Worm (Caenorhabditis elegans) whole organism, L3 larva: ENCODE measurements around the gene col-133.

Experiments
- R02D3.7 ChIP-seq: fragments of 150-350 bp; optimal IDR thresholded peaks from 2 replicates; lab custom pipeline; 2014; ENCODE audit warnings: missing biosample characterization, missing genetic modification characterization
- aly-2 ChIP-seq: fragments of 150-350 bp; optimal IDR thresholded peaks from 2 replicates; lab custom pipeline; 2014; ENCODE audit warnings: missing biosample characterization, missing genetic modification characterization
- ceh-16 ChIP-seq: sonication (generic microtip); optimal IDR thresholded peaks from 2 replicates; lab custom pipeline; 2017; ENCODE audit warnings: missing biosample characterization, missing genetic modification characterization
- ceh-28 ChIP-seq: fragments of 150-350 bp; optimal IDR thresholded peaks from 2 replicates; lab custom pipeline; 2014; ENCODE audit warnings: missing biosample characterization, missing genetic modification reagents, missing genetic modification characterization
- ceh-82 ChIP-seq: fragments of 150-350 bp; optimal IDR thresholded peaks from 2 replicates; lab custom pipeline; 2014; ENCODE audit warnings: missing biosample characterization, missing genetic modification characterization
- ceh-9 ChIP-seq: sonication (generic microtip); optimal IDR thresholded peaks from 2 replicates; lab custom pipeline; 2018; ENCODE audit warnings: missing biosample characterization, missing genetic modification characterization
- daf-12 ChIP-seq: fragments of 150-350 bp; optimal IDR thresholded peaks from 2 replicates; lab custom pipeline; 2014; ENCODE audit warnings: missing biosample characterization, missing genetic modification reagents, missing genetic modification characterization
- egl-27 ChIP-seq: sonication (generic microtip); optimal IDR thresholded peaks from 4 replicates; lab custom pipeline; 2017; ENCODE audit warnings: missing biosample characterization, missing genetic modification reagents, missing genetic modification characterization
- egl-5 ChIP-seq: fragments of 150-350 bp; optimal IDR thresholded peaks from 2 replicates; lab custom pipeline; 2017; ENCODE audit warnings: missing biosample characterization, missing genetic modification reagents, missing genetic modification characterization, inconsistent platforms
- elt-1 ChIP-seq: fragments of 150-350 bp; optimal IDR thresholded peaks from 2 replicates; lab custom pipeline; 2014; ENCODE audit warnings: missing biosample characterization, missing genetic modification characterization
- elt-2 ChIP-seq: sonication (generic microtip); optimal IDR thresholded peaks from 2 replicates; lab custom pipeline; 2016; ENCODE audit warnings: missing genetic modification reagents, mild to moderate bottlenecking, missing genetic modification characterization, missing compliant biosample characterization
- eor-1 ChIP-seq, 2 experiments: fragments of 150-350 bp; optimal IDR thresholded peaks; 2 replicates each; lab custom pipeline; 2014 to 2018; ENCODE audit warnings: missing biosample characterization in 2 of 2, missing genetic modification characterization in 2 of 2
- fkh-10 ChIP-seq: sonication (generic microtip); optimal IDR thresholded peaks from 2 replicates; lab custom pipeline; 2017; ENCODE audit warnings: missing biosample characterization, missing genetic modification reagents, missing genetic modification characterization
- fkh-2 ChIP-seq: fragments of 150-350 bp; optimal IDR thresholded peaks from 2 replicates; lab custom pipeline; 2014; ENCODE audit warnings: missing biosample characterization, missing genetic modification reagents, missing genetic modification characterization
- fos-1 ChIP-seq: fragments of 150-350 bp; optimal IDR thresholded peaks from 2 replicates; lab custom pipeline; 2014; ENCODE audit warnings: missing biosample characterization, missing genetic modification characterization
- jun-1 ChIP-seq: fragments of 150-350 bp; optimal IDR thresholded peaks from 2 replicates; lab custom pipeline; 2014; ENCODE audit warnings: missing biosample characterization, missing genetic modification reagents, missing genetic modification characterization
- lin-15B ChIP-seq: fragments of 150-350 bp; optimal IDR thresholded peaks from 2 replicates; lab custom pipeline; 2014; ENCODE audit warnings: missing biosample characterization, missing genetic modification characterization
- lin-39 ChIP-seq: fragments of 150-350 bp; optimal IDR thresholded peaks from 2 replicates; lab custom pipeline; 2018; ENCODE audit warnings: missing biosample characterization, missing genetic modification reagents, missing genetic modification characterization
- lsy-12 ChIP-seq: sonication (generic microtip); optimal IDR thresholded peaks from 2 replicates; lab custom pipeline; 2016; ENCODE audit warnings: mild to moderate bottlenecking, missing genetic modification characterization, missing compliant biosample characterization
- mml-1 ChIP-seq: fragments of 150-350 bp; sonication (generic microtip); optimal IDR thresholded peaks from 3 replicates; lab custom pipeline; 2014; ENCODE audit warnings: missing biosample characterization, missing genetic modification characterization
- nfya-1 ChIP-seq: sonication (generic microtip); optimal IDR thresholded peaks from 2 replicates; lab custom pipeline; 2017; ENCODE audit warnings: missing genetic modification characterization, mild to moderate bottlenecking, missing compliant biosample characterization, antibody characterized with exemption, moderate library complexity; ENCODE audit not compliant: insufficient read depth
- nhr-11 ChIP-seq: fragments of 150-350 bp; optimal IDR thresholded peaks from 2 replicates; lab custom pipeline; 2014; ENCODE audit warnings: missing biosample characterization, missing genetic modification characterization
- nhr-12 ChIP-seq: fragments of 150-350 bp; optimal IDR thresholded peaks from 2 replicates; lab custom pipeline; 2014; ENCODE audit warnings: missing biosample characterization, missing genetic modification characterization
- nhr-23 ChIP-seq: fragments of 150-350 bp; optimal IDR thresholded peaks from 2 replicates; lab custom pipeline; 2014; ENCODE audit warnings: missing biosample characterization, missing genetic modification reagents, missing genetic modification characterization
- nhr-237 ChIP-seq: fragments of 150-350 bp; optimal IDR thresholded peaks from 2 replicates; lab custom pipeline; 2014; ENCODE audit warnings: missing biosample characterization, missing genetic modification characterization
- nhr-25 ChIP-seq: sonication (generic microtip); optimal IDR thresholded peaks from 2 replicates; lab custom pipeline; 2017; ENCODE audit warnings: missing biosample characterization, missing genetic modification characterization
- nhr-28 ChIP-seq: fragments of 150-350 bp; optimal IDR thresholded peaks from 2 replicates; lab custom pipeline; 2014; ENCODE audit warnings: missing biosample characterization, missing genetic modification characterization
- nhr-67 ChIP-seq: fragments of 150-350 bp; optimal IDR thresholded peaks from 2 replicates; lab custom pipeline; 2014; ENCODE audit warnings: missing biosample characterization, missing genetic modification characterization
- nhr-77 ChIP-seq: fragments of 150-350 bp; optimal IDR thresholded peaks from 2 replicates; lab custom pipeline; 2014; ENCODE audit warnings: missing biosample characterization, missing genetic modification characterization
- pha-4 ChIP-seq: fragments of 150-350 bp; optimal IDR thresholded peaks from 2 replicates; lab custom pipeline; 2014; ENCODE audit warnings: missing biosample characterization, missing genetic modification reagents, missing genetic modification characterization
- pqm-1 ChIP-seq: fragments of 150-350 bp; optimal IDR thresholded peaks from 2 replicates; lab custom pipeline; 2017; ENCODE audit warnings: missing biosample characterization, missing genetic modification characterization, inconsistent platforms
- sea-2 ChIP-seq: fragments of 150-350 bp; sonication (generic microtip); optimal IDR thresholded peaks from 4 replicates; lab custom pipeline; 2014; ENCODE audit warnings: missing biosample characterization, missing genetic modification reagents, missing genetic modification characterization
- skn-1 ChIP-seq: fragments of 150-350 bp; optimal IDR thresholded peaks from 2 replicates; lab custom pipeline; 2014; ENCODE audit warnings: missing biosample characterization, missing genetic modification characterization
- snpc-4 ChIP-seq: fragments of 150-350 bp; optimal IDR thresholded peaks from 2 replicates; lab custom pipeline; 2014; ENCODE audit warnings: missing biosample characterization, missing genetic modification characterization
- tbx-2 ChIP-seq: sonication (generic microtip); optimal IDR thresholded peaks from 2 replicates; lab custom pipeline; 2016; ENCODE audit warnings: mild to moderate bottlenecking, missing genetic modification characterization, missing compliant biosample characterization
- unc-39 ChIP-seq: sonication (generic microtip); optimal IDR thresholded peaks from 4 replicates; lab custom pipeline; 2017; ENCODE audit warnings: missing biosample characterization, missing genetic modification characterization
- ztf-11 ChIP-seq: fragments of 150-350 bp; optimal IDR thresholded peaks from 2 replicates; lab custom pipeline; 2014; ENCODE audit warnings: missing biosample characterization, missing genetic modification characterization
- ztf-4 ChIP-seq: fragments of 150-350 bp; optimal IDR thresholded peaks from 2 replicates; lab custom pipeline; 2014; ENCODE audit warnings: missing biosample characterization, missing genetic modification characterization

Gene col-133

ce11 chrIV:14106274-14106673, 7.1 kb upstream of the col-133 start, which contains the start of gene ins-34:
TSS of gene ins-34 (plus strand) at chrIV:14106574.
- TF ChIP-seq ceh-28 (tag; lab: Kevin White, UChicago) (no peak), sea-2 (no peak), fos-1 (no peak), nhr-12 (tag; lab: Kevin White, UChicago) (no peak), snpc-4 (tag; lab: Kevin White, UChicago) (no peak), nhr-77 (tag; lab: Kevin White, UChicago) (no peak), nhr-23 (tag; lab: Kevin White, UChicago) (no peak), elt-1 (tag; lab: Kevin White, UChicago) (no peak), mml-1 (tag; lab: Kevin White, UChicago) (no peak)

- TF ChIP-seq ztf-4 (tag; lab: Kevin White, UChicago) (no peak), elt-1 (tag; lab: Kevin White, UChicago) (no peak), nhr-12 (tag; lab: Kevin White, UChicago) (no peak), nhr-237 (tag; lab: Kevin White, UChicago) (no peak), daf-12 (tag; lab: Kevin White, UChicago) (no peak), R02D3.7 (no peak), aly-2 (tag; lab: Kevin White, UChicago) (no peak), fkh-10 (GFP tag; lab: Kevin White, UChicago) (no peak), skn-1 (tag; lab: Kevin White, UChicago) (no peak), tbx-2 (no peak), snpc-4 (tag; lab: Kevin White, UChicago) (no peak), egl-27 (tag; lab: Kevin White, UChicago) (no peak), elt-2 (tag; lab: Kevin White, UChicago) (no peak)
These were observed 5.6 kb upstream of the col-133 start for ce11 chrIV:14104745-14105144.

ce11 chrIV:14103054-14103453, 3.9 kb upstream of the col-133 start, which contains the start of gene F52B11.5:
TSS of gene F52B11.5 (minus strand) at chrIV:14103231.
- TF ChIP-seq lin-15B (tag; lab: Kevin White, UChicago) (no peak), nhr-11 (no peak), skn-1 (tag; lab: Kevin White, UChicago) (peak; percentile 3), unc-39 (tag; lab: Kevin White, UChicago) (no peak), nhr-12 (tag; lab: Kevin White, UChicago) (no peak), elt-2 (tag; lab: Kevin White, UChicago) (peak; percentile 11), ztf-11 (tag; lab: Kevin White, UChicago) (no peak), pha-4 (tag; lab: Kevin White, UChicago) (peak; percentile 91), fos-1 (no peak), egl-5 (tag; lab: Kevin White, UChicago) (no peak), lin-39 (tag; lab: Kevin White, UChicago) (no peak), nhr-67 (tag; lab: Kevin White, UChicago) (no peak), tbx-2 (no peak), ceh-9 (tag; lab: Kevin White, UChicago) (no peak), egl-27 (tag; lab: Kevin White, UChicago) (no peak), pqm-1 (tag; lab: Kevin White, UChicago) (peak; percentile 8), mml-1 (tag; lab: Kevin White, UChicago) (no peak), ceh-82 (tag; lab: Kevin White, UChicago) (no peak), nhr-25 (no peak), R02D3.7 (no peak), lsy-12 (no peak), jun-1 (tag; lab: Kevin White, UChicago) (no peak), ceh-16 (no peak), fkh-2 (tag; lab: Kevin White, UChicago) (no peak), nhr-28 (no peak), nhr-237 (tag; lab: Kevin White, UChicago) (no peak)
- TF ChIP-seq, all 47 proteins: peak for 4

- TF ChIP-seq nfya-1 (tag; lab: Kevin White, UChicago): no peak
- TF ChIP-seq skn-1 (tag; lab: Kevin White, UChicago): no peak
- no peak for TF ChIP-seq eor-1 (tag; optimal IDR thresholded peaks at IDR 0.05; lab: Kevin White, UChicago)
- TF ChIP-seq fos-1: no peak
- no peak for TF ChIP-seq unc-39 (tag; lab: Kevin White, UChicago)
- no peak for TF ChIP-seq pqm-1 (tag; lab: Kevin White, UChicago)
- TF ChIP-seq egl-5 (tag; lab: Kevin White, UChicago): no peak
- TF ChIP-seq nhr-67 (tag; lab: Kevin White, UChicago): no peak
- no peak for TF ChIP-seq ceh-28 (tag; lab: Kevin White, UChicago)
- no peak for TF ChIP-seq nhr-25
- no peak for TF ChIP-seq snpc-4 (tag; lab: Kevin White, UChicago)
- TF ChIP-seq fkh-2 (tag; lab: Kevin White, UChicago): no peak
- TF ChIP-seq nhr-237 (tag; lab: Kevin White, UChicago): no peak
These were observed 537 bp downstream of the col-133 start for ce11 chrIV:14098540-14099098.
